Worm (Caenorhabditis elegans): ENCODE data around the gene tat-2.
A peak's percentile ranks its signal among the peaks of the same experiment; 100 is the strongest.

tat-2 gene

DNA sequence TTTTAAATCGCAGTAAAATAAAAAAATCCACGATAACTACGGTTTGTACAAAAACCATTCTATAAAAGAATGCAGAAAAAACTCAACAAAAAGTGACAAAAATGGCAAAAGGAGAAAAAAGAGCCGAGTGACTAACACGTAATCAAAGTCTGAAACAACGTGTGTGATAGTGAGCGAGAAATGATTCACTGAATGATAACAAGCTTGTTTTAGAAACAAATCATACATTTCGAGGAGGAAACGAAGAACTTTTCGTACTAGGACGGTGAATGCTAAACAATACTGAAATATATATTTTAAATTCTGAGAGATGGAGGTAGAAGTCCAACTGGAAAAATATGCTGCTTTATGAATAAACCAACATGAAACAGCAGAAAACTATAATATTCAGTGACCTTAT is 4.7 kb downstream of the tat-2 start:
- TF ChIP-seq F26F4.8 (GFP tag; conservative IDR thresholded peaks at IDR 0.05) (no peak), pqm-1 (tag; optimal IDR thresholded peaks at IDR 0.05) (peak; percentile 69), T26A8.4 (GFP tag; IDR thresholded peaks at IDR 0.05) (no peak), nhr-28 (tag; optimal IDR thresholded peaks at IDR 0.05) (peak; percentile 8)

ce11 chrIV:4829641-4830040 is 17.1 kb downstream of the tat-2 start:
- TF ChIP-seq nhr-10 (tag; optimal IDR thresholded peaks at IDR 0.05), result no peak
- peak; percentile 91 for TF ChIP-seq aha-1 (tag)

DNA sequence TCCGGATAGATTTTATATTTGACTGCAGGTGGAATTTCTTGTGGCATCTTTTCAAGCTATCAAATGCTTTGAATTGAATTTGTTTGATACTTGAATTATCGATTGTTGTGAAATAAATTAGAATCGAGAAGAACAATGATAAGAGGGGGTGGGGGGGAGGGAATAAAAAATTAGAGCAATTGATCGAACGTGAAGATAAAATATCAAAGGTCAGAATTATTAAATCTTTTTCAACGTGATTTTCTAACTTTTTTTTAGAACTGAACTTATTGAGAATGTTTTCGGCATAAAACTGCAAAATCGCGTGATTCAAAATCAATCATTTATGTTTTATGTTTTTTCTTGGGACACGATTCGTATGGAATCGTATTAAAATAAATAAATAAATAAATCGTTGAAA is 19.5 kb downstream of the tat-2 start, which contains the start of gene mpz-4:
Gene mpz-4, minus strand, starts transcription at position 101 of the 400 bp plus-strand sequence.
- TF ChIP-seq ztf-11 (tag; optimal IDR thresholded peaks at IDR 0.05), result no peak
- TF ChIP-seq Y75B8A.6 (GFP tag; IDR thresholded peaks at IDR 0.05), result no peak
- no peak for TF ChIP-seq F44E2.7 (GFP tag; IDR thresholded peaks at IDR 0.05)
- no peak for TF ChIP-seq unc-130 (GFP tag; optimal IDR thresholded peaks at IDR 0.05)
- no peak for TF ChIP-seq cey-2 (tag; optimal IDR thresholded peaks at IDR 0.05; ENCODE audit: borderline replicate concordance, insufficient read depth)
- TF ChIP-seq madf-9 (GFP tag; conservative IDR thresholded peaks at IDR 0.05), result no peak
- TF ChIP-seq F49E8.2 (tag; optimal IDR thresholded peaks at IDR 0.05; ENCODE audit: borderline replicate concordance), result no peak
- no peak for TF ChIP-seq jun-1 (tag; optimal IDR thresholded peaks at IDR 0.05)
- no peak for TF ChIP-seq skn-1 (tag; optimal IDR thresholded peaks at IDR 0.05)
- no peak for TF ChIP-seq ceh-44 (GFP tag; IDR thresholded peaks at IDR 0.05)
- TF ChIP-seq ceh-20 (GFP tag; IDR thresholded peaks at IDR 0.05), result no peak
- TF ChIP-seq lin-38 (GFP tag; IDR thresholded peaks at IDR 0.05), result no peak
- TF ChIP-seq lir-3 (tag; optimal IDR thresholded peaks at IDR 0.05), result no peak
- TF ChIP-seq hmg-1.1 (GFP tag; IDR thresholded peaks at IDR 0.05), result no peak
- TF ChIP-seq ZK546.5 (tag; optimal IDR thresholded peaks at IDR 0.05), result no peak
- no peak for TF ChIP-seq zfp-3 (GFP tag; conservative IDR thresholded peaks at IDR 0.05)
- TF ChIP-seq sdz-12 (GFP tag; optimal IDR thresholded peaks at IDR 0.05), result no peak
- TF ChIP-seq vab-7 (GFP tag; IDR thresholded peaks at IDR 0.05), result no peak
- TF ChIP-seq aha-1 (tag), result no peak
- TF ChIP-seq daf-8 (GFP tag; IDR thresholded peaks at IDR 0.05), result no peak

DNA sequence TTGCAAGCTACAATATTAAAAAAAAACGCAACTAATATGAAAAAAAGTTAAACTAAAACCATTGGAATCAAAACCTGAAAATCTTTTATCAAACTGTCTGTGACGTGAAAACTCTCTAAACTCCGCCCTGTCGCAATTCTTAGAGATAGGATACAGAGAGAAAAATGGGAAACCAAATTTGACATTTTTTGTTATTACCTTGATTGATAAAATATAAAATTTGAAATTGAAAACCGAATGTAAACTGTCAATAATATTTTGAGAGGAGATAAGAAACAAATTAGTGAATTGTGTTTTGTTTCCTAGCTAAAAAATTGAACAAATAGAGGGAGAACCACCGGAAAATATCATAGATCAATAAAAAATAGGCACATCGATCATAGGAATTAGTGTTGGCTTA is 24.9 kb downstream of the tat-2 start:
- TF ChIP-seq dve-1 (tag; optimal IDR thresholded peaks at IDR 0.05; ENCODE audit: insufficient read depth) (peak; percentile 83), php-3 (GFP tag; IDR thresholded peaks at IDR 0.05) (0 out of 2 replicates have a peak, but pooled peaks have one; percentile 6), T20F7.1 (GFP tag; optimal IDR thresholded peaks at IDR 0.05) (peak; percentile 50), hlh-11 (tag; optimal IDR thresholded peaks at IDR 0.05) (peak; percentile 34), zip-2 (tag; optimal IDR thresholded peaks at IDR 0.05) (no peak), dmd-6 (GFP tag; IDR thresholded peaks at IDR 0.05) (peak; percentile 90), Y48G9A.11 (GFP tag; IDR thresholded peaks at IDR 0.05) (no peak), spr-3 (GFP tag; optimal IDR thresholded peaks at IDR 0.05) (no peak), nhr-48 (tag; optimal IDR thresholded peaks at IDR 0.05) (peak; percentile 40), daf-16 (GFP tag; optimal IDR thresholded peaks at IDR 0.05) (peak in 1 of 2 experiments; percentile 23), daf-16 (tag; optimal IDR thresholded peaks at IDR 0.05) (peak; percentile 93), pha-4 (GFP tag; IDR thresholded peaks at IDR 0.05) (peak; percentile 20; the same call in 1 of the 2 replicates), pha-4 (tag; optimal IDR thresholded peaks at IDR 0.05) (no peak), R02D3.7 (tag; optimal IDR thresholded peaks at IDR 0.05) (no peak)
